Worm (Caenorhabditis elegans) whole organism, late embryonic: ENCODE measurements around the gene ugt-32.

Experiments
- C38D4.7 ChIP-seq: fragments of 200-800 bp; sonication (Bioruptor generic); optimal IDR thresholded peaks from 2 replicates; lab custom pipeline; 2018; ENCODE audit warnings: mild to moderate bottlenecking, missing genetic modification characterization, moderate library complexity, missing compliant biosample characterization
- K02D7.2 ChIP-seq: sonication (generic microtip); optimal IDR thresholded peaks from 2 replicates; lab custom pipeline; 2017; ENCODE audit warnings: mild to moderate bottlenecking, missing genetic modification characterization, missing compliant biosample characterization
- K09A11.1 ChIP-seq: sonication (generic microtip); optimal IDR thresholded peaks from 2 replicates; lab custom pipeline; 2017; ENCODE audit warnings: antibody characterized with exemption, mild to moderate bottlenecking, missing genetic modification characterization, missing compliant biosample characterization; ENCODE audit not compliant: insufficient read depth
- T23F11.4 ChIP-seq: fragments of 200-800 bp; sonication (Bioruptor generic); optimal IDR thresholded peaks from 2 replicates; lab custom pipeline; 2018; ENCODE audit warnings: mild to moderate bottlenecking, missing genetic modification characterization, missing compliant biosample characterization
- ahr-1 ChIP-seq: sonication (generic microtip); optimal IDR thresholded peaks from 2 replicates; lab custom pipeline; 2016; ENCODE audit warnings: missing genetic modification characterization, missing compliant biosample characterization
- ama-1 ChIP-seq: fragments of 150-350 bp; optimal IDR thresholded peaks from 2 replicates; lab custom pipeline; 2014
- ceh-14 ChIP-seq: sonication (generic microtip); optimal IDR thresholded peaks from 2 replicates; lab custom pipeline; 2016; ENCODE audit warnings: missing genotype, missing genetic modification characterization, missing compliant biosample characterization
- ceh-19 ChIP-seq: fragments of 200-800 bp; sonication (Bioruptor generic); optimal IDR thresholded peaks from 2 replicates; lab custom pipeline; 2018; ENCODE audit warnings: mild to moderate bottlenecking, missing genetic modification characterization, missing compliant biosample characterization
- ceh-2 ChIP-seq: sonication (generic microtip); optimal IDR thresholded peaks from 2 replicates; lab custom pipeline; 2016; ENCODE audit warnings: missing genotype, missing genetic modification characterization, missing compliant biosample characterization
- ceh-22 ChIP-seq: sonication (generic microtip); optimal IDR thresholded peaks from 2 replicates; lab custom pipeline; 2017; ENCODE audit warnings: missing biosample characterization, missing genetic modification characterization
- ceh-30 ChIP-seq: fragments of 150-350 bp; optimal IDR thresholded peaks from 2 replicates; lab custom pipeline; 2014; ENCODE audit warnings: missing biosample characterization, missing genetic modification characterization
- ceh-31 ChIP-seq: sonication (generic microtip); optimal IDR thresholded peaks from 2 replicates; lab custom pipeline; 2016; ENCODE audit warnings: missing genetic modification characterization, missing compliant biosample characterization
- ceh-34 ChIP-seq: sonication (generic microtip); optimal IDR thresholded peaks from 2 replicates; lab custom pipeline; 2016; ENCODE audit warnings: mild to moderate bottlenecking, missing genetic modification characterization, missing compliant biosample characterization
- ceh-48 ChIP-seq: sonication (generic microtip); optimal IDR thresholded peaks from 2 replicates; lab custom pipeline; 2016; ENCODE audit warnings: missing genetic modification characterization, inconsistent platforms, missing compliant biosample characterization
- ceh-6 ChIP-seq: fragments of 200-800 bp; sonication (Bioruptor generic); optimal IDR thresholded peaks from 2 replicates; lab custom pipeline; 2018; ENCODE audit warnings: mild to moderate bottlenecking, missing genetic modification characterization, missing compliant biosample characterization
- ceh-9 ChIP-seq: sonication (generic microtip); optimal IDR thresholded peaks from 2 replicates; lab custom pipeline; 2016; ENCODE audit warnings: mild to moderate bottlenecking, missing genetic modification characterization, inconsistent platforms, missing compliant biosample characterization
- che-1 ChIP-seq: sonication (generic microtip); optimal IDR thresholded peaks from 2 replicates; lab custom pipeline; 2016; ENCODE audit warnings: mild to moderate bottlenecking, missing genetic modification characterization, missing compliant biosample characterization
- dve-1 ChIP-seq: sonication (generic microtip); optimal IDR thresholded peaks from 2 replicates; lab custom pipeline; 2017; ENCODE audit warnings: antibody characterized with exemption, mild to moderate bottlenecking, missing genetic modification characterization, missing compliant biosample characterization
- elt-2 ChIP-seq: sonication (generic microtip); optimal IDR thresholded peaks from 2 replicates; lab custom pipeline; 2016; ENCODE audit warnings: missing genetic modification reagents, missing genetic modification characterization, missing compliant biosample characterization
- elt-4 ChIP-seq: sonication (generic microtip); optimal IDR thresholded peaks from 2 replicates; lab custom pipeline; 2016; ENCODE audit warnings: missing genetic modification characterization, missing compliant biosample characterization
- eyg-1 ChIP-seq: sonication (generic microtip); optimal IDR thresholded peaks from 2 replicates; lab custom pipeline; 2016; ENCODE audit warnings: missing genotype, missing genetic modification characterization, missing compliant biosample characterization
- fkh-10 ChIP-seq: fragments of 150-350 bp; optimal IDR thresholded peaks from 2 replicates; lab custom pipeline; 2014; ENCODE audit warnings: missing biosample characterization, missing genetic modification reagents, missing genetic modification characterization
- fkh-6 ChIP-seq: sonication (generic microtip); optimal IDR thresholded peaks from 2 replicates; lab custom pipeline; 2016; ENCODE audit warnings: missing genetic modification characterization, missing compliant biosample characterization
- gmeb-2 ChIP-seq: sonication (generic microtip); optimal IDR thresholded peaks from 2 replicates; lab custom pipeline; 2016; ENCODE audit warnings: missing genetic modification characterization, inconsistent platforms, missing compliant biosample characterization
- hlh-13 ChIP-seq: fragments of 200-800 bp; sonication (Bioruptor generic); optimal IDR thresholded peaks from 2 replicates; lab custom pipeline; 2018; ENCODE audit warnings: mild to moderate bottlenecking, missing genetic modification characterization, missing compliant biosample characterization
- hlh-6 ChIP-seq: sonication (generic microtip); optimal IDR thresholded peaks from 2 replicates; lab custom pipeline; 2016; ENCODE audit warnings: missing genotype, missing genetic modification characterization, missing compliant biosample characterization
- lim-6 ChIP-seq: sonication (generic microtip); optimal IDR thresholded peaks from 2 replicates; lab custom pipeline; 2016; ENCODE audit warnings: missing genetic modification characterization, missing compliant biosample characterization
- madf-2 ChIP-seq: sonication (generic microtip); optimal IDR thresholded peaks from 2 replicates; lab custom pipeline; 2017; ENCODE audit warnings: missing genetic modification characterization, missing compliant biosample characterization
- mec-3 ChIP-seq: sonication (generic microtip); optimal IDR thresholded peaks from 2 replicates; lab custom pipeline; 2016; ENCODE audit warnings: borderline replicate concordance, missing genetic modification characterization, missing compliant biosample characterization
- nhr-232 ChIP-seq: sonication (generic microtip); optimal IDR thresholded peaks from 2 replicates; lab custom pipeline; 2016; ENCODE audit warnings: missing genetic modification characterization, missing compliant biosample characterization
- npax-4 ChIP-seq: sonication (generic microtip); optimal IDR thresholded peaks from 2 replicates; lab custom pipeline; 2016; ENCODE audit warnings: missing genetic modification characterization, missing compliant biosample characterization
- odd-2 ChIP-seq: sonication (generic microtip); optimal IDR thresholded peaks from 2 replicates; lab custom pipeline; 2017; ENCODE audit warnings: antibody characterized with exemption, mild to moderate bottlenecking, missing genetic modification characterization, missing compliant biosample characterization
- pax-1 ChIP-seq: fragments of 150-350 bp; optimal IDR thresholded peaks from 2 replicates; lab custom pipeline; 2014; ENCODE audit warnings: missing biosample characterization, missing genetic modification characterization
- pha-4 ChIP-seq: fragments of 150-350 bp; optimal IDR thresholded peaks from 2 replicates; lab custom pipeline; 2018; ENCODE audit warnings: missing biosample characterization, missing genetic modification reagents, missing genetic modification characterization
- pqm-1 ChIP-seq: sonication (generic microtip); optimal IDR thresholded peaks from 2 replicates; lab custom pipeline; 2016; ENCODE audit warnings: missing genetic modification characterization, missing compliant biosample characterization
- ref-2 ChIP-seq: sonication (generic microtip); optimal IDR thresholded peaks from 2 replicates; lab custom pipeline; 2016; ENCODE audit warnings: missing genetic modification characterization, missing compliant biosample characterization
- rnt-1 ChIP-seq: sonication (generic microtip); optimal IDR thresholded peaks from 2 replicates; lab custom pipeline; 2016; ENCODE audit warnings: missing genetic modification characterization, missing compliant biosample characterization
- sdc-2 ChIP-seq: sonication (generic microtip); optimal IDR thresholded peaks from 2 replicates; lab custom pipeline; 2016; ENCODE audit warnings: missing genotype, missing genetic modification characterization, missing compliant biosample characterization
- syd-9 ChIP-seq: sonication (generic microtip); optimal IDR thresholded peaks from 2 replicates; lab custom pipeline; 2016; ENCODE audit warnings: mild to moderate bottlenecking, missing genetic modification characterization, moderate library complexity, missing compliant biosample characterization
- tbx-2 ChIP-seq: sonication (generic microtip); optimal IDR thresholded peaks from 2 replicates; lab custom pipeline; 2016; ENCODE audit warnings: missing genetic modification characterization, missing compliant biosample characterization
- ttx-3 ChIP-seq: sonication (generic microtip); optimal IDR thresholded peaks from 2 replicates; lab custom pipeline; 2016; ENCODE audit warnings: missing genetic modification reagents, missing genetic modification characterization, missing compliant biosample characterization
- unc-3 ChIP-seq, 2 experiments: fragments of 200-800 bp in 1 of 2; sonication (Bioruptor generic) in 1 of 2; sonication (generic microtip) in 1 of 2; conservative IDR thresholded peaks in 1 of 2; optimal IDR thresholded peaks in 1 of 2; 2 replicates each; pipeline versions ENCODE4 v1.3.6 to Lab custom; 2016 to 2022; ENCODE audit warnings: missing compliant biosample characterization in 2 of 2, missing genetic modification characterization in 2 of 2, missing genetic modification reagents in 1 of 2
- unc-42 ChIP-seq: sonication (generic microtip); optimal IDR thresholded peaks from 2 replicates; lab custom pipeline; 2016; ENCODE audit warnings: missing genotype, missing genetic modification characterization, missing compliant biosample characterization
- unc-55 ChIP-seq: sonication (generic microtip); optimal IDR thresholded peaks from 2 replicates; lab custom pipeline; 2017; ENCODE audit warnings: missing biosample characterization, missing genetic modification reagents, missing genetic modification characterization
- unc-86 ChIP-seq: sonication (generic microtip); optimal IDR thresholded peaks from 2 replicates; lab custom pipeline; 2016; ENCODE audit warnings: missing genetic modification characterization, missing compliant biosample characterization

The ugt-32 gene

ce11 chrV:3812291-3812690 is 31.5 kb downstream of the ugt-32 start, which contains the start of gene scl-12:
Gene scl-12 (plus strand): TSS chrV:3812591.
- TF ChIP-seq ceh-9 (tag; lab: Kevin White, UChicago) = no peak
- TF ChIP-seq unc-3 (GFP tag; conservative IDR thresholded peaks at IDR 0.05; lab: Robert Waterston, UW) = no peak
- no peak for TF ChIP-seq unc-3 (tag; optimal IDR thresholded peaks at IDR 0.05; lab: Kevin White, UChicago)
- TF ChIP-seq npax-4 (tag; lab: Kevin White, UChicago) = no peak
- no peak for TF ChIP-seq T23F11.4 (GFP tag; lab: Kevin White, UChicago)
- TF ChIP-seq gmeb-2 = no peak
- TF ChIP-seq K02D7.2 (tag; lab: Kevin White, UChicago) = no peak
- no peak for TF ChIP-seq ref-2 (tag; lab: Kevin White, UChicago)
- no peak for TF ChIP-seq elt-2 (tag; lab: Kevin White, UChicago)
- no peak for TF ChIP-seq unc-55 (GFP tag; lab: Kevin White, UChicago)
- no peak for TF ChIP-seq madf-2
- no peak for TF ChIP-seq nhr-232 (tag; lab: Kevin White, UChicago)
- TF ChIP-seq odd-2 (tag; lab: Kevin White, UChicago) = no peak
- TF ChIP-seq ceh-22 = no peak
- TF ChIP-seq sdc-2 (tag; lab: Kevin White, UChicago) = no peak
- no peak for TF ChIP-seq ceh-30 (tag; lab: Kevin White, UChicago)
- no peak for TF ChIP-seq pax-1 (tag; lab: Kevin White, UChicago)
- TF ChIP-seq K09A11.1 (tag; lab: Kevin White, UChicago) = no peak

ce11 chrV:3811541-3811940 is 32.3 kb downstream of the ugt-32 start, which contains the start of gene scl-13:
Gene scl-13 (minus strand): TSS chrV:3811641.
- TF ChIP-seq eyg-1 = no peak
- no peak for TF ChIP-seq odd-2 (tag; lab: Kevin White, UChicago)
- TF ChIP-seq hlh-6 (tag; lab: Kevin White, UChicago) = no peak
- no peak for TF ChIP-seq che-1 (tag; lab: Kevin White, UChicago)
- no peak for TF ChIP-seq tbx-2 (tag; lab: Kevin White, UChicago)

ce11 chrV:3810035-3810434 is 33.8 kb downstream of the ugt-32 start:
- TF ChIP-seq madf-2 (no peak), ceh-14 (tag; lab: Kevin White, UChicago) (no peak), ceh-2 (tag; lab: Kevin White, UChicago) (no peak), unc-42 (tag; lab: Kevin White, UChicago) (no peak), hlh-13 (GFP tag; lab: Kevin White, UChicago) (no peak), ceh-6 (GFP tag; lab: Kevin White, UChicago) (no peak), rnt-1 (no peak), pha-4 (tag; lab: Kevin White, UChicago) (no peak), fkh-10 (GFP tag; lab: Kevin White, UChicago) (no peak), lim-6 (tag; lab: Kevin White, UChicago) (no peak), fkh-6 (no peak), gmeb-2 (no peak), pqm-1 (no peak), unc-86 (tag; lab: Kevin White, UChicago) (no peak), ceh-48 (tag; lab: Kevin White, UChicago) (no peak), ahr-1 (no peak)

ce11 chrV:3808336-3808735 is 35.5 kb downstream of the ugt-32 start, which contains the start of gene srw-6:
Gene srw-6 (plus strand): TSS chrV:3808636.
- TF ChIP-seq K02D7.2 (tag; lab: Kevin White, UChicago) (no peak), ttx-3 (no peak), ama-1 (lab: Kevin White, UChicago) (no peak), gmeb-2 (no peak), C38D4.7 (GFP tag; lab: Kevin White, UChicago) (no peak), ceh-19 (GFP tag; lab: Kevin White, UChicago) (no peak), rnt-1 (no peak), ceh-30 (tag; lab: Kevin White, UChicago) (no peak), syd-9 (tag; lab: Kevin White, UChicago) (no peak), mec-3 (no peak), dve-1 (tag; lab: Kevin White, UChicago) (no peak), madf-2 (no peak), ceh-31 (tag; lab: Kevin White, UChicago) (no peak), ceh-34 (no peak), elt-4 (tag; lab: Kevin White, UChicago) (no peak)
- TF ChIP-seq, all 69 proteins: peak for 0
